Worm (Caenorhabditis elegans): Measurements from ENCODE around the gene nspd-4.

The nspd-4 gene

DNA sequence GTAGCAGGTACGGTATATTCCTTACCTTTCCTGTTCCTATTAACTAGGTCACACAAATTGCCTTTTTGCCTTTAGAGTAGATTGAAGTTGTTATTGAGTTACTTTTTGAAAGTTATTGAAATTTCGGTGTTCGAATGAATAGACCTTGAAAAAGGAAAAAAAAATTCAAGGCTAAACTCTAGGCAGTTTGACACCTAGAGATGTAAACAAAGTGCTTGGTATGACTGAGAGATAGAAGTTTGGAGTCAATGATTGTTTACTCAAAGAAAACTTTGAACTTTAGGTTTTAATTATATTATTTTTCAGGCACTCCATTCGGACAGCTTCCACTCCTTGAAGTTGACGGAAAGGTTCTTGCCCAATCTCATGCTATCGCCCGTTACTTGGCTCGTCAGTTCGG, 40.1 kb downstream of the nspd-4 start:
- TF ChIP-seq nfyb-1 (GFP tag; IDR thresholded peaks at IDR 0.05), result no peak

DNA sequence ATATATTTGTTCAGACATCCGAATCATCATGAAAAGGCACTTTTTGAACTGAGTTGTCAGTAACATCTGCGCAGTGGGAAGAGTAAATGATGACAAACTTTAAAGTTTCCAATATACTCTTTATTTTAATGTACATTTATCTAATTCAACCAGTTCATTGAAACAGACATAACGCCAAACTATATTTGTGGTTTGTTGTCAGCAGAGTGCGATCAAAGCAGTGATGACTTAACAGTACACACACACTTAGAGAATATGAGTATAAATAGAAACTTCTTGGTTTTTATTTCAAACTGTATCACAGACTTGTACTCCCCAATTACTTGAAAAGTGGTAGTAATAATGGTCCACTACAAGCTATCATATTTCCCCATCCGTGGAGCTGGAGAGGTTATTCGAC, 41.0 kb downstream of the nspd-4 start, which contains the start of gene gst-8:
Gene gst-8, plus strand, starts transcription at position 301 of the 400 bp plus-strand sequence.
- TF ChIP-seq F23B12.7 (tag; optimal IDR thresholded peaks at IDR 0.05; ENCODE audit: insufficient read depth), result no peak
- TF ChIP-seq Y79H2A.3 (GFP tag; conservative IDR thresholded peaks at IDR 0.05), result no peak
- TF ChIP-seq nfya-1 (tag; optimal IDR thresholded peaks at IDR 0.05; ENCODE audit: borderline replicate concordance, insufficient read depth), result no peak
- TF ChIP-seq B0035.1 (tag; optimal IDR thresholded peaks at IDR 0.05), result no peak
- no peak for TF ChIP-seq lsl-1 (GFP tag; optimal IDR thresholded peaks at IDR 0.05)
- no peak for TF ChIP-seq dox-1 (GFP tag; IDR thresholded peaks at IDR 0.05)
- no peak for TF ChIP-seq nfyb-1 (GFP tag; IDR thresholded peaks at IDR 0.05)
- TF ChIP-seq tbp1 (GFP tag; optimal IDR thresholded peaks at IDR 0.05), result no peak
- no peak for TF ChIP-seq ztf-18 (tag; optimal IDR thresholded peaks at IDR 0.05)
- no peak for TF ChIP-seq mel-28 (tag; optimal IDR thresholded peaks at IDR 0.05; ENCODE audit: borderline replicate concordance)
- no peak for TF ChIP-seq repo-1 (tag; optimal IDR thresholded peaks at IDR 0.05)
- no peak for TF ChIP-seq aptf-2 (GFP tag; conservative IDR thresholded peaks at IDR 0.05)
- no peak for TF ChIP-seq Y67H2A.10 (GFP tag; conservative IDR thresholded peaks at IDR 0.05)
- no peak for TF ChIP-seq mcd-1 (GFP tag; IDR thresholded peaks at IDR 0.05)
- TF ChIP-seq pbrm-1 (GFP tag; IDR thresholded peaks at IDR 0.05), result no peak
- TF ChIP-seq snpc-1.3 (tag; optimal IDR thresholded peaks at IDR 0.05; ENCODE audit: insufficient read depth), result no peak

DNA sequence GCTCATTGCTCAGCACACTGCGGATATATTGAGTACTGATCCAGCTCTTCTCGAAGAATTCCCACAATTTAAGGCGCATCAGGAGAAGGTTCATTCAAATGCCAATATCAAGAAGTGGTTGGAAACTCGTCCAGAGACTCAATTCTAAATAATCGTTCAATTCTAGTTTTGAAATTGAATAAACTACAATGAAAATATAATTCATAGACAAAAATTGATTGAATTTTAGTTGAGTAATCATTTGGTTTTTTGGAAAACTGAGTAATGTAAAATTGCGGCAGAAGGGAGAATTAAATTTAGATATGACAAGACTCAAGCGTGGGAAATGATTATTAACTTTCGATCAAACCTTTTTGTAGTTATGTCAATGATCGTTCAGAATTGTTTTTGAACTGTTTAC, 42.0 kb downstream of the nspd-4 start:
- no peak for TF ChIP-seq xnd-1 (tag; optimal IDR thresholded peaks at IDR 0.05)
- TF ChIP-seq ccch-3 (GFP tag; optimal IDR thresholded peaks at IDR 0.05), result no peak
- TF ChIP-seq akir-1 (GFP tag; optimal IDR thresholded peaks at IDR 0.05), result no peak
- no peak for TF ChIP-seq F22D6.2 (tag; optimal IDR thresholded peaks at IDR 0.05)
- TF ChIP-seq F39B2.1 (GFP tag; IDR thresholded peaks at IDR 0.05), result no peak

DNA sequence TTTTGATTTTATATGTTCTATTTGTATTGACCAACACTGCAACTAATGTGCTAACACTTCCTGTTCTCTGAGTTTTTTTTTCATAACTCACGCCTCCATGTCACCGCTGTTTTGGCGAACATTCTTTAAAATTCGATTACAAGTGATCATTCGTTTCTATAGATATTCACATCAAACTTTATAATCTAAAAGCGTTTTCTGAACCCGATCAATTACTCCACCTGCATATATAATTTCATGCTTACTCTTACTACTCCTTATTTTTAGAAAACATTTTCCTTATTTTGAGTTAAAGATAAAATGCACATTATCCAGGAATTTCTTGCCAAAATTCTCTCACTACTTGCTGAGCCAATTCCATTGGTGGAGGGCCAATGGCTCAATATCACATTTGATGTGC, 43.6 kb downstream of the nspd-4 start, which contains the start of gene R05F9.7:
Gene R05F9.7, plus strand, starts transcription at position 301 of the 400 bp plus-strand sequence.
- TF ChIP-seq F39B2.1 (GFP tag; IDR thresholded peaks at IDR 0.05) (no peak), snpc-4 (GFP tag; optimal IDR thresholded peaks at IDR 0.05) (no peak), snpc-4 (tag; optimal IDR thresholded peaks at IDR 0.05) (no peak), pha-4 (tag; optimal IDR thresholded peaks at IDR 0.05) (no peak), ZK185.1 (tag; optimal IDR thresholded peaks at IDR 0.05; ENCODE audit: poor library complexity, severe bottlenecking) (no peak), aptf-3 (GFP tag; IDR thresholded peaks at IDR 0.05) (no peak), attf-5 (GFP tag; optimal IDR thresholded peaks at IDR 0.05) (no peak), let-526 (GFP tag; IDR thresholded peaks at IDR 0.05) (no peak), attf-6 (GFP tag; IDR thresholded peaks at IDR 0.05) (no peak)

DNA sequence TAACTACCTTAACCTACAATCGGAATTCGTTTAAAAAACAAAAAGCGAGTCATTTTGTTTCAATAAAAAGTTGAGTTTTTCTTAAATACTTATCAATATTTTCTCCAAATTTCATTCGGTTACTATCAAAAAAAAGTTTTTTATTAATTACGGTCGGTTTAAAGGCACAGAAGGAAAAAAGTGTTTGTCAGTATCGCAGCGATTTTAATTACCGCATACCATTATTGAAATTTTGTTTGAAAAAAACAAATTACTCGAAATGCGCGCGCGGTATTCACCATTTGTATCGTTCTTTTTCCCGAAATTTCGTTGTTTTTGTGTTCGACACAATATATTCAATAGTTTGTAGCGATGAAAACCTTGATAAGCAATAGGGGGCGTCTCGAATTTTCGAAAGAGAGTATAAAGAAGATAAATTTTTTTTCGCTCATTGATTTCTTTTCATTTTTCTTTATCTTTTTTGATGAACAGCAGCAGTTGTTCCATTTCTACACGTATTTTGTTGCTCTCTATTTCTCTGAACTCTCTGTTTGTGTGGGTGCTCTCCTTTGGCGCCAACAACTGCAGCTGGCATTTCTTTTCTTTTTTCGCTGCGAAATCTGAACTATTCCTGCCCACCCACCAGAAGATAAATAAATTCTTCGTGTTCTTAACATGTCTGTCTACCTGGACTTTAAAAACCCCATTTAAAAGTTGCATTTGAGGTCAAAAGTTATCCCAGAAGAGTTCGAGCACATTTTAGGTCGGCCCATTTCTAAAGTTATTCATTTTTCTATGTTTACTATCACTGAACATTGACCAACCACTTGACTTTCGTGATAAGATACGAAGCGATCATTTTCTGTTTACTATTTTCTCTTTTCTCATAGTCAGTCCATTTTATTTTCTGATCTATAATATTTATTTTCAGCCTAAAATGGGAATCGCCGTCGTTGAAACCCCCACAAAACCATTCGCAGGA, 46.4 kb downstream of the nspd-4 start, which contains the start of gene pgm-1:
Gene pgm-1, plus strand, starts transcription at position 911 of the 961 bp plus-strand sequence.
- TF ChIP-seq F57A8.1 (GFP tag; optimal IDR thresholded peaks at IDR 0.05) (no peak), F33H1.4 (GFP tag; IDR thresholded peaks at IDR 0.05) (peak; percentile 52; the same call in 1 of the 2 replicates), hrde-1 (tag; optimal IDR thresholded peaks at IDR 0.05; ENCODE audit: borderline replicate concordance) (no peak), ceh-58 (GFP tag; IDR thresholded peaks at IDR 0.05) (no peak), ztf-25 (GFP tag; IDR thresholded peaks at IDR 0.05) (no peak), B0336.3 (GFP tag; IDR thresholded peaks at IDR 0.05) (no peak), F22D6.2 (tag; optimal IDR thresholded peaks at IDR 0.05) (no peak), ceh-91 (GFP tag; IDR thresholded peaks at IDR 0.05) (peak; percentile 77), ztf-28 (GFP tag; IDR thresholded peaks at IDR 0.05) (no peak), lin-35 (GFP tag; optimal IDR thresholded peaks at IDR 0.05) (no peak), hmg-20 (GFP tag; IDR thresholded peaks at IDR 0.05) (no peak), F37B4.10 (GFP tag; IDR thresholded peaks at IDR 0.05) (no peak), Y53F4B.3 (GFP tag; IDR thresholded peaks at IDR 0.05) (no peak)
